Worm (Caenorhabditis elegans): ENCODE measurements around the gene rbm-17.

Gene rbm-17

ce11 chrIV:11601721-11602405 is 36.3 kb upstream of the rbm-17 start (continued):
- TF ChIP-seq hmg-1.1 (GFP tag; IDR thresholded peaks at IDR 0.05), result peak; percentile 58
- TF ChIP-seq dve-1 (tag; optimal IDR thresholded peaks at IDR 0.05; ENCODE audit: insufficient read depth), result peak; percentile 80
- TF ChIP-seq hif-1 (tag; optimal IDR thresholded peaks at IDR 0.05), result peak in 1 of 2 experiments; percentile 42
- TF ChIP-seq mep-1 (tag; optimal IDR thresholded peaks at IDR 0.05), result peak; percentile 70
- peak; percentile 7 for TF ChIP-seq nhr-77 (tag; optimal IDR thresholded peaks at IDR 0.05)
- TF ChIP-seq hlh-30 (tag; optimal IDR thresholded peaks at IDR 0.05; ENCODE audit: insufficient read depth), result peak; percentile 48
- peak; percentile 67 for TF ChIP-seq lin-38 (GFP tag; IDR thresholded peaks at IDR 0.05)
- TF ChIP-seq lin-13 (GFP tag; optimal IDR thresholded peaks at IDR 0.05), result peak; percentile 67
- peak; percentile 27 for TF ChIP-seq fkh-10 (GFP tag; optimal IDR thresholded peaks at IDR 0.05)
- TF ChIP-seq nhr-48 (tag; optimal IDR thresholded peaks at IDR 0.05), result peak; percentile 35
- peak; percentile 37 for TF ChIP-seq unc-130 (GFP tag; optimal IDR thresholded peaks at IDR 0.05)
- TF ChIP-seq lin-1 (GFP tag; IDR thresholded peaks at IDR 0.05), result no peak
- TF ChIP-seq rbr-2 (tag; optimal IDR thresholded peaks at IDR 0.05), result peak; percentile 70
- TF ChIP-seq arid-1 (GFP tag; conservative IDR thresholded peaks at IDR 0.05), result peak; percentile 48
- peak; percentile 57; the same call in 1 of the 2 replicates for TF ChIP-seq pha-4 (GFP tag; IDR thresholded peaks at IDR 0.05)
- no peak for TF ChIP-seq pha-4 (tag; optimal IDR thresholded peaks at IDR 0.05)
- peak; percentile 89 for TF ChIP-seq aha-1 (tag)
- TF ChIP-seq F10B5.3 (tag; optimal IDR thresholded peaks at IDR 0.05), result no peak
- TF ChIP-seq ceh-44 (GFP tag; IDR thresholded peaks at IDR 0.05), result peak; percentile 52; the same call in 1 of the 2 replicates
- TF ChIP-seq hlh-11 (tag; optimal IDR thresholded peaks at IDR 0.05), result peak; percentile 46
- TF ChIP-seq set-16 (GFP tag; IDR thresholded peaks at IDR 0.05), result peak; percentile 9; the same call in 1 of the 2 replicates
- TF ChIP-seq F37D6.2 (tag; optimal IDR thresholded peaks at IDR 0.05), result peak; percentile 27
- no peak for TF ChIP-seq F44E2.7 (GFP tag; IDR thresholded peaks at IDR 0.05)

ce11 chrIV:11602498-11603068 is 35.5 kb upstream of the rbm-17 start, which contains the start of gene rps-11:
TSS of gene rps-11 (plus strand) at chrIV:11602641.
- TF ChIP-seq aha-1 (tag), result peak; percentile 92
- TF ChIP-seq hmg-1.1 (GFP tag; IDR thresholded peaks at IDR 0.05), result no peak
- TF ChIP-seq mdt-29 (GFP tag; IDR thresholded peaks at IDR 0.05), result no peak
- TF ChIP-seq jun-1 (tag; optimal IDR thresholded peaks at IDR 0.05), result no peak
- 0 out of 2 replicates have a peak, but pooled peaks have one; percentile 6 for TF ChIP-seq egl-43 (GFP tag; IDR thresholded peaks at IDR 0.05)
- no peak for TF ChIP-seq ceh-28 (tag; optimal IDR thresholded peaks at IDR 0.05)
- TF ChIP-seq mxl-2 (GFP tag; conservative IDR thresholded peaks at IDR 0.05), result no peak

ce11 chrIV:11603265-11603840 is 34.8 kb upstream of the rbm-17 start:
- TF ChIP-seq nhr-41 (GFP tag; IDR thresholded peaks at IDR 0.05), result no peak
- no peak for TF ChIP-seq set-16 (GFP tag; IDR thresholded peaks at IDR 0.05)
- TF ChIP-seq hif-1 (tag; optimal IDR thresholded peaks at IDR 0.05), result no peak
- TF ChIP-seq daf-16 (GFP tag; optimal IDR thresholded peaks at IDR 0.05), result no peak
- TF ChIP-seq daf-16 (tag; optimal IDR thresholded peaks at IDR 0.05), result peak; percentile 21
- no peak for TF ChIP-seq lin-39 (tag; optimal IDR thresholded peaks at IDR 0.05)
- no peak for TF ChIP-seq mdl-1 (tag; optimal IDR thresholded peaks at IDR 0.05)
- no peak for TF ChIP-seq T26A8.4 (GFP tag; IDR thresholded peaks at IDR 0.05)
- peak; percentile 13 for TF ChIP-seq aha-1 (tag)
- TF ChIP-seq nhr-10 (tag; optimal IDR thresholded peaks at IDR 0.05), result no peak
- TF ChIP-seq F49E8.2 (tag; optimal IDR thresholded peaks at IDR 0.05; ENCODE audit: borderline replicate concordance), result peak; percentile 6
- TF ChIP-seq snpc-1.2 (GFP tag; IDR thresholded peaks at IDR 0.05), result peak; percentile 40; the same call in 1 of the 2 replicates
- no peak for TF ChIP-seq nhr-42 (GFP tag; IDR thresholded peaks at IDR 0.05)
- TF ChIP-seq vab-7 (GFP tag; IDR thresholded peaks at IDR 0.05), result no peak
- peak; percentile 47 for TF ChIP-seq lin-38 (GFP tag; IDR thresholded peaks at IDR 0.05)
- TF ChIP-seq nhr-11 (tag; optimal IDR thresholded peaks at IDR 0.05), result no peak
- peak in 1 of 2 experiments; percentile 96 for TF ChIP-seq unc-62 (GFP tag; optimal IDR thresholded peaks at IDR 0.05 in 1 of 2)
- TF ChIP-seq unc-62 (tag; optimal IDR thresholded peaks at IDR 0.05), result no peak
- TF ChIP-seq lin-29 (GFP tag; IDR thresholded peaks at IDR 0.05), result no peak
- TF ChIP-seq zfp-2 (tag; optimal IDR thresholded peaks at IDR 0.05), result no peak
- TF ChIP-seq ama-1 (optimal IDR thresholded peaks at IDR 0.05), result no peak
- TF ChIP-seq zag-1 (tag; optimal IDR thresholded peaks at IDR 0.05), result no peak
